Worm (Caenorhabditis elegans): ENCODE measurements around the gene trpp-12.

trpp-12 gene

ce11 chrX:2409243-2409741 lies at the start of gene trpp-12, which contains the start of gene C43H6.12:
Gene trpp-12 (plus strand): TSS chrX:2409691.
Gene C43H6.12 (plus strand): TSS chrX:2409607.
- TF ChIP-seq set-16 (GFP tag; IDR thresholded peaks at IDR 0.05) (no peak), dve-1 (tag; optimal IDR thresholded peaks at IDR 0.05; ENCODE audit: insufficient read depth) (peak; percentile 27), dmd-6 (GFP tag; IDR thresholded peaks at IDR 0.05) (peak; percentile 79), daf-16 (GFP tag; optimal IDR thresholded peaks at IDR 0.05) (no peak), daf-16 (tag; optimal IDR thresholded peaks at IDR 0.05) (peak; percentile 6)

ce11 chrX:2359797-2360196 lies 49.7 kb upstream of the trpp-12 start, which contains the start of gene lgc-40:
Gene lgc-40 (plus strand): TSS chrX:2360097.
- no peak for TF ChIP-seq arid-1 (GFP tag; conservative IDR thresholded peaks at IDR 0.05)
- TF ChIP-seq unc-62 (GFP tag; optimal IDR thresholded peaks at IDR 0.05 in 1 of 2): peak in 1 of 2 experiments; percentile 9
- no peak for TF ChIP-seq unc-62 (tag; optimal IDR thresholded peaks at IDR 0.05)

ce11 chrX:2362872-2363271 lies 46.6 kb upstream of the trpp-12 start:
- TF ChIP-seq dmd-6 (GFP tag; IDR thresholded peaks at IDR 0.05): no peak
- TF ChIP-seq ctbp-1 (GFP tag; IDR thresholded peaks at IDR 0.05): no peak
- no peak for TF ChIP-seq nhr-76 (tag; optimal IDR thresholded peaks at IDR 0.05)
- no peak for TF ChIP-seq nhr-11 (tag; optimal IDR thresholded peaks at IDR 0.05)
- no peak for TF ChIP-seq ama-1 (optimal IDR thresholded peaks at IDR 0.05)
- TF ChIP-seq unc-62 (GFP tag; optimal IDR thresholded peaks at IDR 0.05 in 1 of 2): no peak
- TF ChIP-seq unc-62 (tag; optimal IDR thresholded peaks at IDR 0.05): no peak
- no peak for TF ChIP-seq gei-8 (GFP tag; optimal IDR thresholded peaks at IDR 0.05)
- no peak for TF ChIP-seq F37D6.2 (tag; optimal IDR thresholded peaks at IDR 0.05)
- TF ChIP-seq jun-1 (tag; optimal IDR thresholded peaks at IDR 0.05): no peak
- TF ChIP-seq ces-1 (GFP tag; optimal IDR thresholded peaks at IDR 0.05): no peak
- no peak for TF ChIP-seq zip-11 (GFP tag; IDR thresholded peaks at IDR 0.05)
- TF ChIP-seq fos-1 (tag; optimal IDR thresholded peaks at IDR 0.05): no peak
- peak; percentile 68 for TF ChIP-seq snpc-1.2 (GFP tag; IDR thresholded peaks at IDR 0.05)
- peak; percentile 23; the same call in 1 of the 2 replicates for TF ChIP-seq Y48G9A.11 (GFP tag; IDR thresholded peaks at IDR 0.05)
- TF ChIP-seq Y105C5A.15 (GFP tag; IDR thresholded peaks at IDR 0.05): 0 out of 2 replicates have a peak, but pooled peaks have one; percentile 42
- TF ChIP-seq ZK337.2 (GFP tag; IDR thresholded peaks at IDR 0.05): no peak
- TF ChIP-seq mdt-29 (GFP tag; IDR thresholded peaks at IDR 0.05): no peak
- no peak for TF ChIP-seq F26F4.8 (GFP tag; conservative IDR thresholded peaks at IDR 0.05)

- TF ChIP-seq egl-43 (GFP tag; IDR thresholded peaks at IDR 0.05) (0 out of 2 replicates have a peak, but pooled peaks have one; percentile 42), tra-1 (GFP tag; IDR thresholded peaks at IDR 0.05) (peak; percentile 56; the same call in 1 of the 2 replicates), ceh-62 (tag; optimal IDR thresholded peaks at IDR 0.05) (no peak), ceh-82 (tag; optimal IDR thresholded peaks at IDR 0.05) (peak; percentile 52), ceh-44 (GFP tag; IDR thresholded peaks at IDR 0.05) (no peak), vab-7 (GFP tag; IDR thresholded peaks at IDR 0.05) (peak; percentile 83), nhr-42 (GFP tag; IDR thresholded peaks at IDR 0.05) (peak; percentile 95), ceh-20 (GFP tag; IDR thresholded peaks at IDR 0.05) (peak; percentile 82), arid-1 (GFP tag; conservative IDR thresholded peaks at IDR 0.05) (peak; percentile 60), ama-1 (optimal IDR thresholded peaks at IDR 0.05) (no peak), ZK337.2 (GFP tag; IDR thresholded peaks at IDR 0.05) (peak; percentile 72), dve-1 (tag; optimal IDR thresholded peaks at IDR 0.05; ENCODE audit: insufficient read depth) (peak; percentile 97), spr-3 (GFP tag; optimal IDR thresholded peaks at IDR 0.05) (peak; percentile 68), nhr-41 (GFP tag; IDR thresholded peaks at IDR 0.05) (no peak), madf-9 (GFP tag; conservative IDR thresholded peaks at IDR 0.05) (peak; percentile 87), ztf-11 (tag; optimal IDR thresholded peaks at IDR 0.05) (peak; percentile 4), F37D6.2 (tag; optimal IDR thresholded peaks at IDR 0.05) (peak; percentile 94), daf-16 (GFP tag; optimal IDR thresholded peaks at IDR 0.05) (peak; percentile 80 to 94), daf-16 (tag; optimal IDR thresholded peaks at IDR 0.05) (peak; percentile 90), mxl-2 (GFP tag; conservative IDR thresholded peaks at IDR 0.05) (no peak), dmd-6 (GFP tag; IDR thresholded peaks at IDR 0.05) (peak; percentile 85), php-3 (GFP tag; IDR thresholded peaks at IDR 0.05) (peak; percentile 91), pqm-1 (tag; optimal IDR thresholded peaks at IDR 0.05) (no peak), fkh-10 (GFP tag; optimal IDR thresholded peaks at IDR 0.05) (no peak), F10B5.3 (tag; optimal IDR thresholded peaks at IDR 0.05) (peak; percentile 87), rbr-2 (tag; optimal IDR thresholded peaks at IDR 0.05) (peak; percentile 96), ztf-7 (tag; optimal IDR thresholded peaks at IDR 0.05) (peak; percentile 94), zag-1 (tag; optimal IDR thresholded peaks at IDR 0.05) (peak; percentile 74)
These were observed 44.7 kb upstream of the trpp-12 start for ce11 chrX:2364703-2365299.
